Fruit fly (Drosophila melanogaster): Measurements from ENCODE around the gene CG15533.
A peak's percentile ranks its signal among the peaks of the same experiment; 100 is the strongest.

Gene CG15533

dm6 chr3R:30413795-30414194, 14.8 kb upstream of the CG15533 start (continued):
- peak; percentile 31 for TF ChIP-seq CG17385 (GFP tag; optimal IDR thresholded peaks at IDR 0.05)
- TF ChIP-seq CG11085 (GFP tag; IDR thresholded peaks at IDR 0.05), result no peak
- TF ChIP-seq cg (GFP tag; optimal IDR thresholded peaks at IDR 0.05), result no peak
- TF ChIP-seq ERR (GFP tag; optimal IDR thresholded peaks at IDR 0.05), result no peak
- TF ChIP-seq tll (GFP tag; optimal IDR thresholded peaks at IDR 0.05), result no peak
- no peak for TF ChIP-seq GATAe (GFP tag; conservative IDR thresholded peaks at IDR 0.05)
- no peak for TF ChIP-seq insv (GFP tag; optimal IDR thresholded peaks at IDR 0.05)
- peak; percentile 70 for TF ChIP-seq nmo (GFP tag; optimal IDR thresholded peaks at IDR 0.05)
- peak; percentile 30 for TF ChIP-seq Fer1 (GFP tag; optimal IDR thresholded peaks at IDR 0.05)
- TF ChIP-seq CG2875 (GFP tag; optimal IDR thresholded peaks at IDR 0.05), result peak; percentile 35
- TF ChIP-seq Ets97D (GFP tag; optimal IDR thresholded peaks at IDR 0.05), result no peak
- no peak for TF ChIP-seq p53 (GFP tag; optimal IDR thresholded peaks at IDR 0.05)
- TF ChIP-seq crp (GFP tag; optimal IDR thresholded peaks at IDR 0.05), result no peak
- peak; percentile 74 for TF ChIP-seq Awh (GFP tag; IDR thresholded peaks at IDR 0.05)
- TF ChIP-seq Doc3 (GFP tag; IDR thresholded peaks at IDR 0.05; ENCODE audit: partially characterized antibody), result no peak
- no peak for TF ChIP-seq emc (GFP tag; optimal IDR thresholded peaks at IDR 0.05)
- TF ChIP-seq CG4730 (GFP tag; IDR thresholded peaks at IDR 0.05), result peak; percentile 18; the same call in 1 of the 2 replicates
- no peak for TF ChIP-seq CG8359 (GFP tag; optimal IDR thresholded peaks at IDR 0.05; ENCODE audit: borderline replicate concordance)
- peak; percentile 31 for TF ChIP-seq CG2202 (tag; optimal IDR thresholded peaks at IDR 0.05)
- TF ChIP-seq mam (GFP tag; optimal IDR thresholded peaks at IDR 0.05), result peak; percentile 46
- TF ChIP-seq Lpt (GFP tag; optimal IDR thresholded peaks at IDR 0.05), result no peak
- TF ChIP-seq CG17568 (GFP tag; optimal IDR thresholded peaks at IDR 0.05), result no peak
- TF ChIP-seq HmgD (GFP tag; optimal IDR thresholded peaks at IDR 0.05), result no peak
- TF ChIP-seq CG16815 (GFP tag; optimal IDR thresholded peaks at IDR 0.05), result no peak
- no peak for TF ChIP-seq Sry-δ (GFP tag; optimal IDR thresholded peaks at IDR 0.05)
- TF ChIP-seq pum (GFP tag; optimal IDR thresholded peaks at IDR 0.05), result peak; percentile 12
- TF ChIP-seq Dfd (GFP tag; optimal IDR thresholded peaks at IDR 0.05), result no peak
- TF ChIP-seq H15 (GFP tag; IDR thresholded peaks at IDR 0.05), result peak; percentile 66; the same call in 2 of the 3 replicates
- TF ChIP-seq Adf1 (GFP tag; IDR thresholded peaks at IDR 0.05), result no peak
- peak; percentile 23 for TF ChIP-seq ems (GFP tag; optimal IDR thresholded peaks at IDR 0.05)
- TF ChIP-seq chif (GFP tag; optimal IDR thresholded peaks at IDR 0.05), result peak; percentile 18 to 61
- TF ChIP-seq CG1832 (GFP tag; optimal IDR thresholded peaks at IDR 0.05), result no peak
- TF ChIP-seq CG12659 (GFP tag; optimal IDR thresholded peaks at IDR 0.05), result peak; percentile 20
- no peak for TF ChIP-seq HLH4C (GFP tag; IDR thresholded peaks at IDR 0.05; ENCODE audit: partially characterized antibody)
- TF ChIP-seq CG2116 (GFP tag; optimal IDR thresholded peaks at IDR 0.05), result no peak
- TF ChIP-seq Ptx1 (GFP tag; IDR thresholded peaks at IDR 0.05), result peak; percentile 59
- no peak for TF ChIP-seq fru (optimal IDR thresholded peaks at IDR 0.05)
- no peak for TF ChIP-seq CG14965 (GFP tag; optimal IDR thresholded peaks at IDR 0.05; ENCODE audit: borderline replicate concordance)
- TF ChIP-seq Blimp-1 (GFP tag; optimal IDR thresholded peaks at IDR 0.05), result peak; percentile 72
- no peak for TF ChIP-seq Bdp1 (GFP tag; optimal IDR thresholded peaks at IDR 0.05)
- peak; percentile 19 for TF ChIP-seq tio (GFP tag; optimal IDR thresholded peaks at IDR 0.05)
- TF ChIP-seq tna (GFP tag; IDR thresholded peaks at IDR 0.05; ENCODE audit: partially characterized antibody), result no peak
- no peak for TF ChIP-seq Hr39 (optimal IDR thresholded peaks at IDR 0.05)
- no peak for TF ChIP-seq CG13296 (GFP tag; optimal IDR thresholded peaks at IDR 0.05)
- peak; percentile 38 for TF ChIP-seq sisA (GFP tag; IDR thresholded peaks at IDR 0.05)
- TF ChIP-seq CG6813 (GFP tag; optimal IDR thresholded peaks at IDR 0.05), result no peak
- peak; percentile 64; the same call in 1 of the 2 replicates for TF ChIP-seq CG32772 (GFP tag; IDR thresholded peaks at IDR 0.05)
- peak; percentile 46 for TF ChIP-seq wor (GFP tag; IDR thresholded peaks at IDR 0.05)
- TF ChIP-seq CG15696 (tag; optimal IDR thresholded peaks at IDR 0.05), result no peak
- TF ChIP-seq CG11696 (GFP tag; IDR thresholded peaks at IDR 0.05), result no peak
- no peak for TF ChIP-seq CG7987 (GFP tag; optimal IDR thresholded peaks at IDR 0.05)

Measured in whole organism, embryonic.